4 fruit fly cellular contexts compared by ENCODE assay signal in genomic region chr3L:10776367-10777026, dm6.
TF ChIP-seq lines count a peak whose summit lies in the region.

No protein-coding gene starts in this region.

TF ChIP-seq in whole organism, adult, 20 proteins besides CTCF, POLR2A, EP300 and RAD21 (continued from another document):
- TF ChIP-seq CG33017 (tag; optimal IDR thresholded peaks at IDR 0.05; lab: Kevin White, UChicago) (peak; percentile 95), bab1 (GFP tag; optimal IDR thresholded peaks at IDR 0.05; lab: Kevin White, UChicago) (peak; percentile 85)
TF ChIP-seq in whole organism, adult: peak in this region for 17.

TF ChIP-seq in whole organism, embryonic, 481 proteins besides CTCF, POLR2A, EP300 and RAD21 (continued from another document and continues in another):
- TF ChIP-seq tio (GFP tag; optimal IDR thresholded peaks at IDR 0.05; lab: Kevin White, UChicago) (peak; percentile 42), psq (GFP tag; optimal IDR thresholded peaks at IDR 0.05; lab: Kevin White, UChicago) (peak; percentile 35), CG17912 (GFP tag; optimal IDR thresholded peaks at IDR 0.05; lab: Kevin White, UChicago) (no peak), CG10366 (GFP tag; IDR thresholded peaks at IDR 0.05; lab: Robert Waterston, UW) (peak; percentile 93), Med (GFP tag; lab: Kevin White, UChicago) (peak; percentile 98), Vsx1 (GFP tag; optimal IDR thresholded peaks at IDR 0.05; lab: Kevin White, UChicago) (peak; percentile 77), YL-1 (GFP tag; optimal IDR thresholded peaks at IDR 0.05; lab: Kevin White, UChicago) (no peak), CG8478 (optimal IDR thresholded peaks at IDR 0.05; lab: Kevin White, UChicago) (no peak), BEAF-32 (GFP tag; optimal IDR thresholded peaks at IDR 0.05; lab: Kevin White, UChicago) (no peak), mld (GFP tag; IDR thresholded peaks at IDR 0.05; lab: Robert Waterston, UW; ENCODE audit: partially characterized antibody) (no peak), CG10321 (GFP tag; IDR thresholded peaks at IDR 0.05; lab: Robert Waterston, UW) (peak; percentile 61; the same call in 1 of the 2 replicates), Side (GFP tag; optimal IDR thresholded peaks at IDR 0.05; lab: Kevin White, UChicago) (peak; percentile 92), Neu2 (GFP tag; optimal IDR thresholded peaks at IDR 0.05; lab: Kevin White, UChicago; ENCODE audit: borderline replicate concordance) (no peak), Rfx (GFP tag; IDR thresholded peaks at IDR 0.05; lab: Robert Waterston, UW) (peak; percentile 85), kni (GFP tag; optimal IDR thresholded peaks at IDR 0.05; lab: Kevin White, UChicago) (no peak), pnt (GFP tag; optimal IDR thresholded peaks at IDR 0.05; lab: Kevin White, UChicago) (peak; percentile 94), Dp (GFP tag; optimal IDR thresholded peaks at IDR 0.05; lab: Kevin White, UChicago) (no peak), tll (GFP tag; optimal IDR thresholded peaks at IDR 0.05; lab: Kevin White, UChicago) (no peak), schlank (tag; optimal IDR thresholded peaks at IDR 0.05; lab: Kevin White, UChicago) (peak; percentile 43), sr (GFP tag; IDR thresholded peaks at IDR 0.05; lab: Robert Waterston, UW) (peak; percentile 76; the same call in 2 of the 3 replicates), slbo (GFP tag; IDR thresholded peaks at IDR 0.05; lab: Robert Waterston, UW) (peak; percentile 88), CG6272 (GFP tag; IDR thresholded peaks at IDR 0.05; lab: Robert Waterston, UW) (peak; percentile 80), Sin3A (optimal IDR thresholded peaks at IDR 0.05; lab: Kevin White, UChicago) (no peak), ci (GFP tag; IDR thresholded peaks at IDR 0.05; lab: Robert Waterston, UW) (peak; percentile 98), CG4424 (GFP tag; optimal IDR thresholded peaks at IDR 0.05; lab: Kevin White, UChicago) (peak; percentile 89), vvl (GFP tag; IDR thresholded peaks at IDR 0.05; lab: Robert Waterston, UW) (peak; percentile 97), amos (GFP tag; IDR thresholded peaks at IDR 0.05; lab: Robert Waterston, UW; ENCODE audit: partially characterized antibody) (no peak), Hr51 (GFP tag; optimal IDR thresholded peaks at IDR 0.05; lab: Kevin White, UChicago) (peak; percentile 52 to 90), CG8359 (GFP tag; optimal IDR thresholded peaks at IDR 0.05; lab: Kevin White, UChicago; ENCODE audit: borderline replicate concordance) (peak; percentile 69), CG9727 (GFP tag; optimal IDR thresholded peaks at IDR 0.05; lab: Kevin White, UChicago) (peak; percentile 60), CG6791 (GFP tag; IDR thresholded peaks at IDR 0.05; lab: Robert Waterston, UW; ENCODE audit: partially characterized antibody) (no peak), B-H2 (GFP tag; optimal IDR thresholded peaks at IDR 0.05; lab: Kevin White, UChicago) (no peak), E2f1 (GFP tag; IDR thresholded peaks at IDR 0.05; lab: Robert Waterston, UW) (peak; percentile 87), CG13624 (GFP tag; optimal IDR thresholded peaks at IDR 0.05; lab: Kevin White, UChicago) (peak; percentile 74), chinmo (GFP tag; IDR thresholded peaks at IDR 0.05; lab: Robert Waterston, UW; ENCODE audit: partially characterized antibody) (no peak), zfh2 (GFP tag; optimal IDR thresholded peaks at IDR 0.05; lab: Kevin White, UChicago) (peak; percentile 41), CG10267 (tag; optimal IDR thresholded peaks at IDR 0.05; lab: Kevin White, UChicago) (peak; percentile 69), CG34224 (GFP tag; IDR thresholded peaks at IDR 0.05; lab: Robert Waterston, UW; ENCODE audit: partially characterized antibody) (no peak), Dfd (GFP tag; optimal IDR thresholded peaks at IDR 0.05; lab: Kevin White, UChicago) (no peak), CG3163 (GFP tag; optimal IDR thresholded peaks at IDR 0.05; lab: Kevin White, UChicago) (peak; percentile 59), CG14667 (GFP tag; IDR thresholded peaks at IDR 0.05; lab: Robert Waterston, UW) (peak; percentile 91), Jarid2 (GFP tag; optimal IDR thresholded peaks at IDR 0.05; lab: Kevin White, UChicago) (peak; percentile 42)

TF ChIP-seq in whole organism, prepupa, 60 proteins besides CTCF, POLR2A, EP300 and RAD21 (continued from another document):
- peak; percentile 100 for TF ChIP-seq acj6 (GFP tag; optimal IDR thresholded peaks at IDR 0.05; lab: Kevin White, UChicago)
- TF ChIP-seq ss (GFP tag; optimal IDR thresholded peaks at IDR 0.05; lab: Kevin White, UChicago): peak; percentile 99
- TF ChIP-seq CG11762 (GFP tag; optimal IDR thresholded peaks at IDR 0.05; lab: Kevin White, UChicago; ENCODE audit: insufficient read depth): peak; percentile 100
- peak; percentile 100 for TF ChIP-seq Eip78C (GFP tag; lab: Kevin White, UChicago)
- peak; percentile 96 for TF ChIP-seq dac (GFP tag; optimal IDR thresholded peaks at IDR 0.05; lab: Kevin White, UChicago)
- TF ChIP-seq achi (GFP tag; optimal IDR thresholded peaks at IDR 0.05; lab: Kevin White, UChicago): peak; percentile 99
- TF ChIP-seq CG6854 (GFP tag; optimal IDR thresholded peaks at IDR 0.05; lab: Kevin White, UChicago): peak; percentile 99
- no peak for TF ChIP-seq fkh (GFP tag; optimal IDR thresholded peaks at IDR 0.05; lab: Kevin White, UChicago)
- TF ChIP-seq pdm3 (GFP tag; optimal IDR thresholded peaks at IDR 0.05; lab: Kevin White, UChicago): peak; percentile 100
- peak; percentile 99 for TF ChIP-seq Gug (GFP tag; IDR thresholded peaks at IDR 0.05; lab: Robert Waterston, UW)
- TF ChIP-seq svp (GFP tag; lab: Kevin White, UChicago): peak; percentile 100
- TF ChIP-seq CG15336 (GFP tag; IDR thresholded peaks at IDR 0.05; lab: Robert Waterston, UW): peak; percentile 99
- TF ChIP-seq lz (GFP tag; optimal IDR thresholded peaks at IDR 0.05; lab: Kevin White, UChicago): peak; percentile 100
- TF ChIP-seq Eip75B (GFP tag; optimal IDR thresholded peaks at IDR 0.05; lab: Kevin White, UChicago): peak; percentile 100
- peak; percentile 89 for TF ChIP-seq Hr38 (GFP tag; optimal IDR thresholded peaks at IDR 0.05; lab: Kevin White, UChicago)
- TF ChIP-seq CG31627 (GFP tag; optimal IDR thresholded peaks at IDR 0.05; lab: Kevin White, UChicago): peak; percentile 100
- TF ChIP-seq CG1621 (tag; optimal IDR thresholded peaks at IDR 0.05; lab: Kevin White, UChicago): peak; percentile 99
- peak; percentile 97 for TF ChIP-seq CG6276 (GFP tag; optimal IDR thresholded peaks at IDR 0.05; lab: Kevin White, UChicago)
- TF ChIP-seq Eip93F (GFP tag; optimal IDR thresholded peaks at IDR 0.05; lab: Kevin White, UChicago): peak; percentile 99
- TF ChIP-seq CG9139 (GFP tag; optimal IDR thresholded peaks at IDR 0.05; lab: Kevin White, UChicago): peak; percentile 99
- TF ChIP-seq salr (GFP tag; optimal IDR thresholded peaks at IDR 0.05; lab: Kevin White, UChicago): peak; percentile 99
- peak; percentile 99 for TF ChIP-seq CG8119 (GFP tag; IDR thresholded peaks at IDR 0.05; lab: Robert Waterston, UW)
- peak; percentile 98 for TF ChIP-seq fd85E (GFP tag; optimal IDR thresholded peaks at IDR 0.05; lab: Kevin White, UChicago)
- TF ChIP-seq CG10631 (GFP tag; optimal IDR thresholded peaks at IDR 0.05; lab: Kevin White, UChicago): peak; percentile 100
- TF ChIP-seq Hr4 (GFP tag; optimal IDR thresholded peaks at IDR 0.05; lab: Kevin White, UChicago): peak; percentile 99
- peak; percentile 99 for TF ChIP-seq eg (GFP tag; IDR thresholded peaks at IDR 0.05; lab: Robert Waterston, UW)
- peak; percentile 98 for TF ChIP-seq CG6808 (GFP tag; optimal IDR thresholded peaks at IDR 0.05; lab: Kevin White, UChicago)
- TF ChIP-seq dsx (GFP tag; optimal IDR thresholded peaks at IDR 0.05; lab: Kevin White, UChicago; ENCODE audit: poor library complexity, severe bottlenecking): peak; percentile 99
- peak; percentile 100 for TF ChIP-seq Met (GFP tag; optimal IDR thresholded peaks at IDR 0.05; lab: Kevin White, UChicago)
- TF ChIP-seq CG16779 (tag; optimal IDR thresholded peaks at IDR 0.05; lab: Kevin White, UChicago): peak; percentile 98
- peak; percentile 99 for TF ChIP-seq Ets21C (GFP tag; optimal IDR thresholded peaks at IDR 0.05; lab: Kevin White, UChicago)
- TF ChIP-seq Hr39 (GFP tag; optimal IDR thresholded peaks at IDR 0.05; lab: Kevin White, UChicago): peak; percentile 100
- peak; percentile 100 for TF ChIP-seq CG7368 (GFP tag; optimal IDR thresholded peaks at IDR 0.05; lab: Kevin White, UChicago)
- TF ChIP-seq Sox15 (GFP tag; optimal IDR thresholded peaks at IDR 0.05; lab: Kevin White, UChicago): peak; percentile 100
- TF ChIP-seq CG3919 (GFP tag; optimal IDR thresholded peaks at IDR 0.05; lab: Kevin White, UChicago): peak; percentile 100
- peak; percentile 99 for TF ChIP-seq CG34406 (GFP tag; optimal IDR thresholded peaks at IDR 0.05; lab: Kevin White, UChicago)
- peak; percentile 99 for TF ChIP-seq spab (GFP tag; optimal IDR thresholded peaks at IDR 0.05; lab: Kevin White, UChicago)
- peak; percentile 99 for TF ChIP-seq Sox102F (GFP tag; optimal IDR thresholded peaks at IDR 0.05; lab: Kevin White, UChicago)
- peak; percentile 100 for TF ChIP-seq CG10669 (GFP tag; optimal IDR thresholded peaks at IDR 0.05; lab: Kevin White, UChicago)
- TF ChIP-seq OdsH (GFP tag; optimal IDR thresholded peaks at IDR 0.05; lab: Kevin White, UChicago): peak; percentile 100
- TF ChIP-seq CG32006 (GFP tag; optimal IDR thresholded peaks at IDR 0.05; lab: Kevin White, UChicago): peak; percentile 99
- TF ChIP-seq Lpt (GFP tag; optimal IDR thresholded peaks at IDR 0.05; lab: Kevin White, UChicago): peak; percentile 99

TF ChIP-seq in whole organism, wandering third instar larva, 38 proteins besides CTCF, POLR2A, EP300 and RAD21 (continued from another document):
- peak; percentile 96 for TF ChIP-seq dsf (GFP tag; optimal IDR thresholded peaks at IDR 0.05; lab: Kevin White, UChicago; ENCODE audit: borderline replicate concordance)
- peak; percentile 94 for TF ChIP-seq GATAd (GFP tag; optimal IDR thresholded peaks at IDR 0.05; lab: Kevin White, UChicago)
- no peak for TF ChIP-seq dl (GFP tag; optimal IDR thresholded peaks at IDR 0.05; lab: Kevin White, UChicago; ENCODE audit: insufficient read depth in 1 of 2, partially characterized antibody in 2 of 2)
- TF ChIP-seq usp (GFP tag; optimal IDR thresholded peaks at IDR 0.05; lab: Kevin White, UChicago): no peak
- TF ChIP-seq Dif (GFP tag; optimal IDR thresholded peaks at IDR 0.05; lab: Kevin White, UChicago; ENCODE audit: partially characterized antibody): no peak
- peak; percentile 98 for TF ChIP-seq Rel (GFP tag; optimal IDR thresholded peaks at IDR 0.05; lab: Kevin White, UChicago)
- peak; percentile 83 for TF ChIP-seq Rel (tag; optimal IDR thresholded peaks at IDR 0.05; lab: Kevin White, UChicago)
- peak; percentile 97 for TF ChIP-seq CG9705 (GFP tag; optimal IDR thresholded peaks at IDR 0.05; lab: Kevin White, UChicago)
- peak; percentile 100 for TF ChIP-seq Hnf4 (GFP tag; optimal IDR thresholded peaks at IDR 0.05; lab: Kevin White, UChicago)
- TF ChIP-seq Mio (GFP tag; optimal IDR thresholded peaks at IDR 0.05; lab: Kevin White, UChicago): peak; percentile 94
- TF ChIP-seq OdsH (GFP tag; optimal IDR thresholded peaks at IDR 0.05; lab: Kevin White, UChicago): peak; percentile 99
- TF ChIP-seq sv (GFP tag; optimal IDR thresholded peaks at IDR 0.05; lab: Kevin White, UChicago): peak; percentile 73
- peak; percentile 99 for TF ChIP-seq psq (GFP tag; optimal IDR thresholded peaks at IDR 0.05; lab: Kevin White, UChicago)
- TF ChIP-seq Dfd (GFP tag; optimal IDR thresholded peaks at IDR 0.05; lab: Kevin White, UChicago): peak; percentile 96
- peak; percentile 98 for TF ChIP-seq sage (GFP tag; optimal IDR thresholded peaks at IDR 0.05; lab: Kevin White, UChicago)
- peak; percentile 98 for TF ChIP-seq tai (GFP tag; optimal IDR thresholded peaks at IDR 0.05; lab: Kevin White, UChicago)
- TF ChIP-seq Hr78 (GFP tag; optimal IDR thresholded peaks at IDR 0.05; lab: Kevin White, UChicago): no peak
